Worm (Caenorhabditis elegans) whole organism, midembryonic: ENCODE measurements around the gene F08B12.4.

Source experiments
- T22C8.4 ChIP-seq: fragments of 200-800 bp; sonication (Bioruptor generic); IDR thresholded peaks from 2 replicates; pipeline ENCODE4 v1.3.6; 2022; ENCODE audit warnings: missing genetic modification characterization, missing compliant biosample characterization
- cog-1 ChIP-seq: sonication (generic microtip); optimal IDR thresholded peaks from 2 replicates; lab custom pipeline; 2016; ENCODE audit warnings: missing genetic modification characterization, missing compliant biosample characterization
- flt-1 ChIP-seq: fragments of 200-800 bp; sonication (Bioruptor generic); IDR thresholded peaks from 2 replicates; pipeline ENCODE4 v1.3.6; 2022; ENCODE audit warnings: missing genetic modification characterization, missing compliant biosample characterization
- med-1 ChIP-seq: sonication (generic microtip); optimal IDR thresholded peaks from 2 replicates; lab custom pipeline; 2017; ENCODE audit warnings: missing genetic modification characterization, mild to moderate bottlenecking, missing compliant biosample characterization, antibody characterized with exemption, missing genetic modification reagents; ENCODE audit not compliant: insufficient read depth
- ref-1 ChIP-seq: fragments of 200-800 bp; sonication (Bioruptor generic); conservative IDR thresholded peaks from 2 replicates; pipeline ENCODE4 v1.3.6; 2022; ENCODE audit warnings: missing genetic modification reagents, missing genetic modification characterization, missing compliant biosample characterization
- tab-1 ChIP-seq: fragments of 200-800 bp; sonication (Bioruptor generic); IDR thresholded peaks from 2 replicates; pipeline ENCODE4 v1.3.6; 2022; ENCODE audit warnings: missing genetic modification characterization, missing compliant biosample characterization
- ztf-23 ChIP-seq: fragments of 200-800 bp; sonication (Bioruptor generic); IDR thresholded peaks from 2 replicates; pipeline ENCODE4 v1.3.6; 2022; ENCODE audit warnings: missing genetic modification reagents, missing genetic modification characterization, missing compliant biosample characterization
- ztf-29 ChIP-seq: fragments of 200-800 bp; sonication (Bioruptor generic); IDR thresholded peaks from 2 replicates; pipeline ENCODE4 v1.3.6; 2022; ENCODE audit warnings: missing genetic modification reagents, missing genetic modification characterization, missing compliant biosample characterization

- TF ChIP-seq tab-1 (no peak), ref-1 (GFP tag; lab: Robert Waterston, UW) (no peak), ztf-29 (GFP tag; lab: Robert Waterston, UW) (no peak), med-1 (GFP tag; lab: Kevin White, UChicago) (no peak), cog-1 (no peak), flt-1 (GFP tag; lab: Robert Waterston, UW) (no peak), T22C8.4 (GFP tag; lab: Robert Waterston, UW) (no peak), ztf-23 (GFP tag; lab: Robert Waterston, UW) (no peak)
Observed at ce11 chrX:11386903-11387302, 20.6 kb downstream of the F08B12.4 start.
